Worm (Caenorhabditis elegans): ENCODE measurements around the gene cest-34.

ce11 chrV:6691813-6692351, 15.3 kb downstream of the cest-34 start, which contains the start of gene mtl-1:
- TF ChIP-seq ztf-4 (tag; optimal IDR thresholded peaks at IDR 0.05) (no peak), tbx-2 (tag; optimal IDR thresholded peaks at IDR 0.05) (no peak), ztf-11 (tag; optimal IDR thresholded peaks at IDR 0.05) (no peak), unc-98 (GFP tag; IDR thresholded peaks at IDR 0.05) (no peak), mdl-1 (tag; optimal IDR thresholded peaks at IDR 0.05) (no peak), egl-27 (tag; optimal IDR thresholded peaks at IDR 0.05) (no peak), unc-86 (tag; optimal IDR thresholded peaks at IDR 0.05) (no peak)
